Fruit fly (Drosophila melanogaster) whole organism, wandering third instar larva: ENCODE measurements around the gene CG6870.

Experiments
- Abd-B ChIP-seq: fragments of >200 bp; optimal IDR thresholded peaks from 2 replicates; lab custom pipeline; 2017; ENCODE audit warnings: missing biosample characterization, missing genetic modification characterization
- CG32264 ChIP-seq: fragments of 200-800 bp; sonication (Bioruptor generic); optimal IDR thresholded peaks from 2 replicates; lab custom pipeline; 2016; ENCODE audit warnings: missing biosample characterization, missing genetic modification characterization
- CG9705 ChIP-seq: fragments of 200-800 bp; sonication (Bioruptor generic); optimal IDR thresholded peaks from 2 replicates; lab custom pipeline; 2018; ENCODE audit warnings: missing biosample characterization, mild to moderate bottlenecking, missing genetic modification characterization
- CrebA ChIP-seq: fragments of 200-800 bp; sonication (Bioruptor generic); optimal IDR thresholded peaks from 2 replicates; lab custom pipeline; 2016; ENCODE audit warnings: missing biosample characterization, mild to moderate bottlenecking, missing genetic modification characterization, borderline replicate concordance
- Dfd ChIP-seq: fragments of >200 bp; optimal IDR thresholded peaks from 2 replicates; lab custom pipeline; 2017; ENCODE audit warnings: missing biosample characterization, missing genetic modification characterization
- HLH106 ChIP-seq: fragments of 200-800 bp; optimal IDR thresholded peaks from 3 replicates; lab custom pipeline; 2019; ENCODE audit warnings: missing biosample characterization, mild to moderate bottlenecking, missing genetic modification characterization, moderate library complexity
- Hr78 ChIP-seq: fragments of >200 bp; optimal IDR thresholded peaks from 2 replicates; lab custom pipeline; 2017; ENCODE audit warnings: missing biosample characterization, missing genetic modification characterization
- Hr83 ChIP-seq: fragments of 200-300 bp; sonication (Bioruptor generic); optimal IDR thresholded peaks from 2 replicates; lab custom pipeline; 2016; ENCODE audit warnings: missing biosample characterization, mild to moderate bottlenecking, missing genetic modification characterization, moderate library complexity; ENCODE audit not compliant: poor library complexity, severe bottlenecking
- Jra ChIP-seq: sonication (Bioruptor generic); optimal IDR thresholded peaks from 2 replicates; lab custom pipeline; 2016; ENCODE audit warnings: missing biosample characterization, missing genetic modification characterization
- Mio ChIP-seq: sonication (Bioruptor generic); optimal IDR thresholded peaks from 2 replicates; lab custom pipeline; 2016; ENCODE audit warnings: missing biosample characterization, missing genetic modification characterization
- Myc ChIP-seq: fragments of >200 bp; optimal IDR thresholded peaks from 2 replicates; lab custom pipeline; 2017
- OdsH ChIP-seq: fragments of 200-800 bp; sonication (Bioruptor generic); optimal IDR thresholded peaks from 2 replicates; lab custom pipeline; 2016; ENCODE audit warnings: missing biosample characterization, mild to moderate bottlenecking, missing genetic modification characterization
- Rel ChIP-seq, 2 experiments: fragments of 200-800 bp; sonication (Bioruptor generic) in 1 of 2; optimal IDR thresholded peaks; 2 replicates in 1 of 2; 3 replicates in 1 of 2; lab custom pipeline; 2016 to 2019; ENCODE audit warnings: mild to moderate bottlenecking in 2 of 2, missing biosample characterization in 2 of 2, missing genetic modification characterization in 2 of 2, moderate library complexity in 1 of 2
- Sp1 ChIP-seq: fragments of 200-800 bp; sonication (Bioruptor generic); optimal IDR thresholded peaks from 3 replicates; lab custom pipeline; 2019; ENCODE audit warnings: missing biosample characterization, mild to moderate bottlenecking, missing genetic modification characterization, moderate library complexity
- Vsx2 ChIP-seq: fragments of 200-300, 225-300 bp; sonication (Bioruptor generic); optimal IDR thresholded peaks from 2 replicates; lab custom pipeline; 2018; ENCODE audit warnings: missing biosample characterization, missing genetic modification characterization; ENCODE audit not compliant: partially characterized antibody
- br ChIP-seq: fragments of 200-800 bp; sonication (Bioruptor generic); optimal IDR thresholded peaks from 2 replicates; lab custom pipeline; 2016; ENCODE audit warnings: missing biosample characterization, missing genetic modification characterization
- brk ChIP-seq: fragments of 200-800 bp; sonication (Bioruptor generic); optimal IDR thresholded peaks from 2 replicates; lab custom pipeline; 2016; ENCODE audit warnings: missing biosample characterization, mild to moderate bottlenecking, missing genetic modification characterization
- dl ChIP-seq, 2 experiments: fragments of 175-275, 200-275 bp in 1 of 2; fragments of 200-275 bp in 1 of 2; sonication (Bioruptor generic); optimal IDR thresholded peaks; lab custom pipeline; 2018; ENCODE audit warnings: mild to moderate bottlenecking in 2 of 2, missing biosample characterization in 2 of 2, missing genetic modification characterization in 2 of 2, moderate library complexity in 2 of 2; ENCODE audit not compliant: partially characterized antibody in 2 of 2, insufficient read depth in 1 of 2
- dmrt93B ChIP-seq: fragments of 200-800 bp; sonication (Bioruptor generic); optimal IDR thresholded peaks from 2 replicates; lab custom pipeline; 2018; ENCODE audit warnings: missing biosample characterization, mild to moderate bottlenecking, missing genetic modification characterization
- dsf ChIP-seq: sonication (Bioruptor generic); optimal IDR thresholded peaks from 2 replicates; lab custom pipeline; 2016; ENCODE audit warnings: missing biosample characterization, missing genetic modification characterization, borderline replicate concordance
- ey ChIP-seq: fragments of 200-800 bp; sonication (Bioruptor generic); optimal IDR thresholded peaks from 2 replicates; lab custom pipeline; 2016; ENCODE audit warnings: missing biosample characterization, missing genetic modification characterization
- foxo ChIP-seq, 2 experiments: fragments of 200-800 bp; sonication (Bioruptor generic); optimal IDR thresholded peaks; 2 replicates in 1 of 2; 3 replicates in 1 of 2; lab custom pipeline; 2016 to 2017; ENCODE audit warnings: missing biosample characterization in 2 of 2, missing genetic modification characterization in 2 of 2
- fru ChIP-seq: fragments of 200-800 bp; sonication (Bioruptor generic); optimal IDR thresholded peaks from 3 replicates; lab custom pipeline; 2016; ENCODE audit warnings: missing biosample characterization, mild to moderate bottlenecking, missing genetic modification characterization
- h ChIP-seq: fragments of 200-800 bp; sonication (Bioruptor generic); optimal IDR thresholded peaks from 3 replicates; lab custom pipeline; 2016; ENCODE audit warnings: missing biosample characterization, mild to moderate bottlenecking, missing genetic modification characterization
- pan ChIP-seq: fragments of >200 bp; optimal IDR thresholded peaks from 2 replicates; lab custom pipeline; 2017
- psq ChIP-seq: fragments of 200-800 bp; sonication (Bioruptor generic); optimal IDR thresholded peaks from 3 replicates; lab custom pipeline; 2017; ENCODE audit warnings: missing biosample characterization, mild to moderate bottlenecking, missing genetic modification characterization, moderate library complexity
- rgr ChIP-seq: fragments of 200-800 bp; sonication (Bioruptor generic); optimal IDR thresholded peaks from 3 replicates; lab custom pipeline; 2016; ENCODE audit warnings: missing biosample characterization, mild to moderate bottlenecking, missing genetic modification characterization
- tai ChIP-seq: sonication (Bioruptor generic); optimal IDR thresholded peaks from 2 replicates; lab custom pipeline; 2016; ENCODE audit warnings: missing biosample characterization, missing genetic modification characterization
- woc ChIP-seq: sonication (Bioruptor generic); optimal IDR thresholded peaks from 2 replicates; lab custom pipeline; 2016; ENCODE audit warnings: missing biosample characterization, mild to moderate bottlenecking, missing genetic modification characterization

The CG6870 gene

DNA sequence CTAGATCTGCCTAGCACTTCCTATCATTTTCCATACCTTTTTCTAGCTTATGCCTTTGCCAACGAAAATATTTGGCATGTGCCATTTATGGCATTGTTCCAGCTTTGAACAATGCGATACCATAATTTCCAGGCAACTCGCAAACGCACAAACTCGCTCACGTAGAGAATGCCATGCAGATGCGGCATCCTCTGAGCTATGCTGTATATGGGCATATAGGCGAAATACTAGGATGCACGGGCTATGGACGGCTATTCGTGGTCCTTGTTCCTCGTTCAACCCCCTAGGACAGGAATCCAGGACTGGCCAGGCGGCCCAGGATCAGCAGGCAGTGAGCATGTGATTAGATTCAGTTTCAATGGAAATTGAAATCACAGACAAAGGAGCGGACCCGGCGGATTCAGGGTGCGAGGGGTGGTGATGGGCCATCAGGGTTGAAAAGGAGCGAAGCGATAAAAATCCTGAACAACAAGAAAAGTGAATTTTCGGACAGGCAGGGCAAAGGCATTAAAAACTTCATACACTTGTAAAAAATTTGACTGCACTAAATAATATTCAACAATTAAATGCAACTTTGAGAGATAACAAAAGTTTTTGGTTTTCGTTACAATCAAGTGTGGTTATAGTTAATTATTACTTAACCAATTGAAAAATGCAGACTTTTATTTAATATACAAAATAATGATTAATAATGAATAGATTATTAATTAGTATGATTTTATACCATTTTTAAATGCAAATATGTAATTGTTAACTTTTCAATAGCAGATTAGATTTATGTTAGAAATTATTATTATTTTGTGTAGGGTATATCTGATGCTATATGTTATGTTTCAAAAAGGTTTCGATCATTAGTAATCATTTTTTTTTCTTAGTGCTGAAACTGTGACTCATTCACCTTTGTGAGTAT lies 3.7 kb downstream of the CG6870 start:
- peak; percentile 34 for TF ChIP-seq HLH106
- no peak for TF ChIP-seq Hr83 (GFP tag; lab: Kevin White, UChicago)
- no peak for TF ChIP-seq br
- no peak for TF ChIP-seq Jra (GFP tag; lab: Kevin White, UChicago)
- peak; percentile 40 for TF ChIP-seq Sp1 (GFP tag; lab: Kevin White, UChicago)
- TF ChIP-seq dsf (GFP tag; lab: Kevin White, UChicago), result no peak
- no peak for TF ChIP-seq Vsx2 (GFP tag; lab: Kevin White, UChicago)
- TF ChIP-seq CG9705 (GFP tag; lab: Kevin White, UChicago), result no peak
- no peak for TF ChIP-seq h
- TF ChIP-seq CrebA (GFP tag; lab: Kevin White, UChicago), result no peak
- peak; percentile 7 for TF ChIP-seq psq
- TF ChIP-seq brk (GFP tag; lab: Kevin White, UChicago), result no peak
- peak; percentile 21 for TF ChIP-seq OdsH (GFP tag; lab: Kevin White, UChicago)
- TF ChIP-seq foxo (GFP tag; optimal IDR thresholded peaks at IDR 0.05; lab: Kevin White, UChicago), result peak in 1 of 2 experiments; percentile 25

DNA sequence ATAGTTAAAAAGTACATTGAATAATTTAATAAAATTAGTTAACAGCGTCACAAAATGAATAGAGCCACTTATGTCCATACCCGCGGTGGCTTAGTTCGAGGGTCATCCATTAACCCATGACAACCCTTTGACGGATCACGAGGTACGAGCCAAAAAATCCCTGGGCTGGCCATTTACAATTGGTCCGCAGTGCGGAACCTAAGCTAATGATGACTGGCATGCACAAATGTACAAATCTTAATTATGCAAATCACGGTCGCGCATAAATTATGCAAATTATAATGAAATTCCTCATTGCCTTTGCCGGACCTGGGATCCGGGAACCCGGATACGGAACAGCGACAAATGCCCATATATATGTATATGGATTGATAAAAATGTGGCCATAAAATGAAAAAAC lies 5.3 kb downstream of the CG6870 start:
- no peak for TF ChIP-seq Abd-B (GFP tag; lab: Kevin White, UChicago)
- no peak for TF ChIP-seq CrebA (GFP tag; lab: Kevin White, UChicago)
- no peak for TF ChIP-seq pan
- no peak for TF ChIP-seq OdsH (GFP tag; lab: Kevin White, UChicago)
- no peak for TF ChIP-seq Myc (lab: Kevin White, UChicago)
- TF ChIP-seq tai, result no peak
- no peak for TF ChIP-seq Hr78 (GFP tag; lab: Kevin White, UChicago)
- TF ChIP-seq woc (GFP tag; lab: Kevin White, UChicago), result no peak

DNA sequence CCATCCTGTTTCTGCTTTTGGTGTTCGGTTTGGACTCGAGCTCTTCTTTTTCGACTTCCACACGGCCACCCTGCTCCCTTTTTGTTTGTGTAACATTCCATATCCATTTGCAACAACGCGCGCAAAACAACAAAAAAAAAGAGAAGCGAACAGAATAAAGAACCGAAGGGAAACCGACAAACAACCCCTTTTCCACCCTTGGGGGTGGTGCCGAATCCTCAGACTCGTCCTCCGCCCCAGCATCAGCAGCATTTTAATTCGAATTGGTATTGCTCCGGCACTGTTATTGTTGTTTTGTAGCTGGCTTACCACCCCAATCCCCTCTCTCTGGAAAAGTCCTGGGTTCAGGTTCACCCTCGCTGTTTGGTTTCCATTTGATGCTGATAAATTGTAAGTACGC lies 7.1 kb downstream of the CG6870 start:
- TF ChIP-seq Rel (GFP tag; optimal IDR thresholded peaks at IDR 0.05; lab: Kevin White, UChicago) (no peak), Rel (tag; optimal IDR thresholded peaks at IDR 0.05; lab: Kevin White, UChicago) (no peak), foxo (GFP tag; optimal IDR thresholded peaks at IDR 0.05; lab: Kevin White, UChicago) (no peak), dmrt93B (GFP tag; lab: Kevin White, UChicago) (no peak), dl (GFP tag; optimal IDR thresholded peaks at IDR 0.05; lab: Kevin White, UChicago; ENCODE audit: insufficient read depth in 1 of 2, partially characterized antibody in 2 of 2) (no peak), Hr78 (GFP tag; lab: Kevin White, UChicago) (no peak), CG32264 (GFP tag; lab: Kevin White, UChicago) (no peak), h (no peak)
- TF ChIP-seq, all 38 proteins: peak for 0

DNA sequence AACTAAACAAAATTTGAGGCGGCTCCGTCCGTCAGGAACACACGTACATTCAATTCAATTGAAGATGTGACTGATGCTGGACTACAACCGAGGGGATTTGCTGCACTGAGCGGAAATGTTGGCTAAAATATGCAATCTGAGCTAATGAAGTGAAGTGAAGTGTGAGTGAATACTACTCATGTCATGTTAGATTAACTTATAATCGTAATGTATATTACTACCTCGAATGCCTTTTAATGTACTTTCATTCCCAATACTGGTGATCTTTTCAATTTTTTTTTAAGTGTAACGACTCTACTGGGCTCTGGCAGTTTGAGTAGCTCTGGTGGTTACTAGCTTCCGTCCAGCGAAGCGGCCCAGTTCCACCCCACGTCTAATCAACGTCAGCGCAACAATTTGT lies 9.1 kb downstream of the CG6870 start:
- TF ChIP-seq Mio (GFP tag; lab: Kevin White, UChicago) (no peak), foxo (GFP tag; optimal IDR thresholded peaks at IDR 0.05; lab: Kevin White, UChicago) (peak in 1 of 2 experiments; percentile 47), br (peak; percentile 4), OdsH (GFP tag; lab: Kevin White, UChicago) (peak; percentile 6), psq (no peak), h (peak; percentile 30), ey (GFP tag; lab: Kevin White, UChicago) (peak; percentile 10), fru (peak; percentile 46), rgr (peak; percentile 18)

DNA sequence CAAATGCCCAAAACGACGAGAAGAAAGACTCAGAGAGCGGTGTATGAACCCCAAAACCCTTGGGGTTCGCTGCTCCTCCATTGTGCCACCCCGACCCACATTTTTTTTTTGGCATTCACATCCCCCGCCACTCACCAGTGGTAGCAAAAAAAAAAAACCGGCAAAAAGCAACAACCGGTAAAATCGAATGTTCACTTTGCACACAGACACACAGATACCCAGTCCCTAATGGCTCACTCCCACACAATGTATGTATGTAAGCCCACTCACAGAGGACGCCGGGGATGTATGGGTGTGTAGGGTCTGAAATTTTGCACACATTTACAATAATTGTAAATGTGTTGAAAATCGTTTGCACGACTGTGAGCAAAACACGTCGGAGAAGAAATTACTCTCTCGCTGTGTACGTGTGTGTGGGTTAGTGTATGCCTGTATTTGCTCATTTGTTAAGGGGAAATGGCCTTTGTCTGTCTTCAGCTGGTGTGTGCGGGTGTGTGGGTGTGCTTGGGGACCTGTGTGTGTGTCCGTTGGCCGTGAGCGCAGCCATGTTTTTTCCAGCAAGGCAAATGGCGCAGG lies 17.7 kb downstream of the CG6870 start:
- TF ChIP-seq Abd-B (GFP tag; lab: Kevin White, UChicago) (no peak), Dfd (GFP tag; lab: Kevin White, UChicago) (no peak), dl (GFP tag; optimal IDR thresholded peaks at IDR 0.05; lab: Kevin White, UChicago; ENCODE audit: insufficient read depth in 1 of 2, partially characterized antibody in 2 of 2) (no peak)
